Worm (Caenorhabditis elegans): ENCODE results near the gene scl-19.

ce11 chrV:18687361-18687760 is 44.4 kb upstream of the scl-19 start:
- TF ChIP-seq lin-13 (GFP tag; optimal IDR thresholded peaks at IDR 0.05) (no peak), snpc-4 (tag; optimal IDR thresholded peaks at IDR 0.05) (no peak), ztf-1 (GFP tag; conservative IDR thresholded peaks at IDR 0.05) (no peak), unc-62 (GFP tag; optimal IDR thresholded peaks at IDR 0.05) (no peak), dmd-4 (tag; optimal IDR thresholded peaks at IDR 0.05) (no peak), nhr-77 (tag; optimal IDR thresholded peaks at IDR 0.05) (no peak), egl-27 (tag; optimal IDR thresholded peaks at IDR 0.05) (no peak)
